Worm (Caenorhabditis elegans): ENCODE measurements around the gene copd-1.
A peak's percentile ranks its signal among the peaks of the same experiment; 100 is the strongest.

The copd-1 gene

DNA sequence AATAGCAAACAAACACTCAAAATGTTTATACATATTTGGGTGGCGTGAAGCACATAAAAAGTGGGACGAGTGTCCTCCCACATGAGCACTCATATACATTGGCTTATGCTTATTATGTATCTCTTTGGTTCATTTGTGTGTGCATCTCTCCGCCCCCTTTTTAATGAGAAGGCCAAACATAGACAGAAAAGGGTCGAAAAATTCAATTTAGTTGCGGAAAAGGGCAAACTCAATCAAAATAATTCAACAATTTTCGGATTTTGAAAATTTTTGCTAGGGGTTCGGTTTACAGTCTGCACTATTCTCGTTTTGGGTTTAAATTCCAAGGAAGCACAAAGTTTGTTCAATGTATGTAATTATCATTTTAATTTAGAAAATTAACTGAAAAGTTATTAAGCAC is 22.8 kb upstream of the copd-1 start:
- TF ChIP-seq lin-13 (tag; optimal IDR thresholded peaks at IDR 0.05), result no peak
- peak; percentile 83 for TF ChIP-seq ces-1 (GFP tag; optimal IDR thresholded peaks at IDR 0.05)

DNA sequence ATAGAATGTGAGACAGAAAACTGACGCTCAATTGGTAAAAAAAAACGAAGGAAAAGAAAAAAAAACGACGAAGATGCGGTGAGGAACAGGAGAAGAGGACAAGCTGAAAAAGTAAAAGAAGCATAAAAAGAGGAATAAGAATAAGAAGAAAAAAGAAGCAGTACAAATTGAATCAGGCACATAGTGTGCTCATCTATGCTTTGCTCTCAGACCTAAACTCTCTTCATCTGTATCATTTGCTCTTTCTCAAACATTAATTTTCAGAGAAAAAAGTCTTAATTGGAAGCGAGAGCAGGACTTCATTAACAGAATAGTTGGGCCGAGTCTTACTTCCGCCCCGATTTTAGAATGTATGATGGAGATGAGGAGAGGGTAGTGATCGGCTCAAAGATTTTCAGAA is 22.1 kb upstream of the copd-1 start:
- peak; percentile 75 for TF ChIP-seq ces-1 (GFP tag; optimal IDR thresholded peaks at IDR 0.05)
- TF ChIP-seq pha-4 (tag; optimal IDR thresholded peaks at IDR 0.05), result no peak
- TF ChIP-seq unc-120 (tag; optimal IDR thresholded peaks at IDR 0.05; ENCODE audit: poor library complexity, severe bottlenecking), result no peak
- no peak for TF ChIP-seq lin-32 (GFP tag; optimal IDR thresholded peaks at IDR 0.05)
- no peak for TF ChIP-seq elt-3 (tag; optimal IDR thresholded peaks at IDR 0.05)
- TF ChIP-seq nhr-28 (tag; optimal IDR thresholded peaks at IDR 0.05), result no peak

DNA sequence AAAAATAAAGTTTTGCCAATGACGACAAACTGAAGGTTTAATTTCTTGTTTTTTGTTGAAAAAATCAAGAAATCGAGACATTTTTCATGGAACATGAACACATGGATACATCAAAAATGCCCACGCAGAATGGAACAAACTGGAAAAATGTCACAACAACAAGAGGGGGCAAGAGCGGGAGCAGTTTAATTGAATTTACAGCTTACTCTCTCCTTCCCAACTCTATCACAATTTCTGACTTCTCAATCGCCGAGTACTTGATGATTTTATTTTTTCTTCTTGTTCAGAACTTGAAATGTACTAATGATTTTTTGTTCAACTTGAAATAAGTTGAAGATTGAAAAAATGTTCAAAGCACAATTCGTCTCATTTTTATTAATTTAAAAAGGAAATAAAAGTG is 20.5 kb upstream of the copd-1 start:
- no peak for TF ChIP-seq drap-1 (GFP tag; optimal IDR thresholded peaks at IDR 0.05)
- peak; percentile 79 for TF ChIP-seq ces-1 (GFP tag; optimal IDR thresholded peaks at IDR 0.05)
- no peak for TF ChIP-seq nhr-237 (tag; optimal IDR thresholded peaks at IDR 0.05)
- TF ChIP-seq snpc-4 (tag; optimal IDR thresholded peaks at IDR 0.05), result no peak
- no peak for TF ChIP-seq sptf-1 (tag; optimal IDR thresholded peaks at IDR 0.05)

DNA sequence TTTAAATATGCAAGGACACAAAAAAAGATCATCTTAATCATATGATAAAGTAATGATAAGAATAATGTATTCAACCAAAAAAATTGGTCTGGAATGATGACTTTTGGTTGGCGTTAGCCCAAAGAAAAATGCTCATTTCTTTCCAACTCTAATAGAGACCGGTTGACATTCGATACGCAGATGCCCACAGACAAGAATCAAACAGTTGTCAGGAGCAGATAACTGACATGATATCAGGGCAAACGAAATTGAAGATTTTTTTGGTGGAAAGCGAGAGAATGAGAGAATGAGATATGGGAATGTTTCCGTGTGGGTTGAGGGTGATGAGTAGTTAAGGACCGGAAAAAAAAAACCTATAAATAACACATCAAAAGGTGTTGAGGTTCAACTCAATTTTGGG is 14.3 kb upstream of the copd-1 start:
- TF ChIP-seq mls-2 (tag; optimal IDR thresholded peaks at IDR 0.05) (no peak), ham-2 (GFP tag; optimal IDR thresholded peaks at IDR 0.05) (no peak), flh-1 (GFP tag; optimal IDR thresholded peaks at IDR 0.05) (no peak), nhr-12 (tag; optimal IDR thresholded peaks at IDR 0.05) (no peak), unc-120 (tag; optimal IDR thresholded peaks at IDR 0.05; ENCODE audit: poor library complexity, severe bottlenecking) (no peak), ceh-83 (GFP tag; optimal IDR thresholded peaks at IDR 0.05) (no peak), ceh-43 (GFP tag; optimal IDR thresholded peaks at IDR 0.05) (no peak), unc-62 (GFP tag; optimal IDR thresholded peaks at IDR 0.05) (peak; percentile 50), nhr-2 (tag; optimal IDR thresholded peaks at IDR 0.05) (no peak), mep-1 (tag; optimal IDR thresholded peaks at IDR 0.05) (no peak), lin-13 (tag; optimal IDR thresholded peaks at IDR 0.05) (no peak), pha-4 (tag; optimal IDR thresholded peaks at IDR 0.05) (no peak), hlh-1 (tag; optimal IDR thresholded peaks at IDR 0.05) (peak; percentile 75), nhr-28 (tag; optimal IDR thresholded peaks at IDR 0.05) (no peak), drap-1 (GFP tag; optimal IDR thresholded peaks at IDR 0.05) (no peak), nhr-76 (tag; optimal IDR thresholded peaks at IDR 0.05) (no peak), blmp-1 (tag; optimal IDR thresholded peaks at IDR 0.05) (no peak)

DNA sequence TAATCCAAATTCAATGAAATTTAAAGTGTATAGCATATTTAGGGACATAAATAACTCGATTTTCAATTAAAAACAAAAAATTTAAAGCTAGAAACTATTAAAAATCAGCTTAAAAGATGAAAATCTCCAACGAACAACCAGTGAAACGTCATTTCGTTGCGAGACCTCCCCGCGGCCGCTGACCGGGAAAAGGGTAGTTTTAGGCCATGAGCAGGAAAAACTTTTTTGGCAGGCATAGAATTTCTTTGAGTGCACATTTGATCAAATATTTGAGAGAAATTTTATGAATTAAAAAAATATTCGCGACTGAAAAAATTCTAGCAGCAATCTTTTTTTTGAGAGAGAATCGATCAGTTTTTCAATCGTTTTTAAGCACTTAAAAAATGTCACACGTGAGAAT is 545 bp upstream of the copd-1 start:
- TF ChIP-seq drap-1 (GFP tag; optimal IDR thresholded peaks at IDR 0.05) (no peak), lsy-2 (tag; optimal IDR thresholded peaks at IDR 0.05) (peak; percentile 32), mep-1 (tag; optimal IDR thresholded peaks at IDR 0.05) (peak; percentile 52)

DNA sequence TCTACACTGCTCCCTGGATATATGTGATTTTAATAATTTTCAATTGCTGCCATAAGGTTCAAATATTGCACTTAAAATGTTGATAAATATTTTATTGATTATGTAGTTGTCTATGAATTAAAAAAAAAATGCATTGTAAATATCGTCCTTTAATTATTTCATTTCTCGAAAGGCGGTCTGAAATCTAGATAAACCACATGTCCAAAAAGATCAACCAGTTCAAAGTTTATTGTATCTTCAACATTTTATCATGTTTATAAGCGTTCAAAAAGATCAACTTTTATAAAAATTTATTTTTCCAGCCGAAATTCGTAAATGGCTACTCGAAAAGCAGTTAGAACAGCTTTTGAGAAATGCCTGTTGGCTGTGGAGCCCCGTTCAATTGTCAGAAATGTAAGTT is 4.8 kb downstream of the copd-1 start, which contains the start of gene C13B9.2:
Gene C13B9.2, plus strand, starts transcription at position 301 of the 400 bp plus-strand sequence.
- no peak for TF ChIP-seq unc-39 (tag; optimal IDR thresholded peaks at IDR 0.05)
- TF ChIP-seq elt-3 (tag; optimal IDR thresholded peaks at IDR 0.05), result no peak
- TF ChIP-seq ztf-11 (tag; optimal IDR thresholded peaks at IDR 0.05), result no peak
- no peak for TF ChIP-seq snpc-4 (tag; optimal IDR thresholded peaks at IDR 0.05)
- no peak for TF ChIP-seq nhr-28 (tag; optimal IDR thresholded peaks at IDR 0.05)
- TF ChIP-seq unc-120 (tag; optimal IDR thresholded peaks at IDR 0.05; ENCODE audit: poor library complexity, severe bottlenecking), result no peak
- TF ChIP-seq ceh-43 (GFP tag; optimal IDR thresholded peaks at IDR 0.05), result no peak
- no peak for TF ChIP-seq lsy-2 (tag; optimal IDR thresholded peaks at IDR 0.05)
- TF ChIP-seq zip-8 (tag; optimal IDR thresholded peaks at IDR 0.05), result no peak
- no peak for TF ChIP-seq unc-62 (GFP tag; optimal IDR thresholded peaks at IDR 0.05)
- TF ChIP-seq lin-13 (tag; optimal IDR thresholded peaks at IDR 0.05), result no peak
- TF ChIP-seq sem-2 (GFP tag; optimal IDR thresholded peaks at IDR 0.05), result no peak
- TF ChIP-seq bed-3 (GFP tag; optimal IDR thresholded peaks at IDR 0.05), result no peak
- TF ChIP-seq flh-1 (GFP tag; optimal IDR thresholded peaks at IDR 0.05), result no peak
- TF ChIP-seq nhr-2 (tag; optimal IDR thresholded peaks at IDR 0.05), result no peak
- TF ChIP-seq ces-1 (GFP tag; optimal IDR thresholded peaks at IDR 0.05), result no peak
- TF ChIP-seq nhr-12 (tag; optimal IDR thresholded peaks at IDR 0.05), result no peak
- no peak for TF ChIP-seq tbx-8 (GFP tag; optimal IDR thresholded peaks at IDR 0.05)

Data from whole organism, mixed stage, embryonic.